Worm (Caenorhabditis elegans) whole organism, L3 larva: ENCODE results near the gene ZK666.12.
A peak's percentile ranks its signal among the peaks of the same experiment; 100 is the strongest.

Experiments
- ZK546.5 ChIP-seq: sonication (generic microtip); optimal IDR thresholded peaks from 2 replicates; lab custom pipeline; 2017; ENCODE audit warnings: missing biosample characterization, missing genetic modification characterization
- nfya-1 ChIP-seq: sonication (generic microtip); optimal IDR thresholded peaks from 2 replicates; lab custom pipeline; 2017; ENCODE audit warnings: missing genetic modification characterization, mild to moderate bottlenecking, missing compliant biosample characterization, antibody characterized with exemption, moderate library complexity; ENCODE audit not compliant: insufficient read depth
- nhr-11 ChIP-seq: fragments of 150-350 bp; optimal IDR thresholded peaks from 2 replicates; lab custom pipeline; 2014; ENCODE audit warnings: missing biosample characterization, missing genetic modification characterization
- nhr-23 ChIP-seq: fragments of 150-350 bp; optimal IDR thresholded peaks from 2 replicates; lab custom pipeline; 2014; ENCODE audit warnings: missing biosample characterization, missing genetic modification reagents, missing genetic modification characterization
- pha-4 ChIP-seq: fragments of 150-350 bp; optimal IDR thresholded peaks from 2 replicates; lab custom pipeline; 2014; ENCODE audit warnings: missing biosample characterization, missing genetic modification reagents, missing genetic modification characterization
- pqm-1 ChIP-seq: fragments of 150-350 bp; optimal IDR thresholded peaks from 2 replicates; lab custom pipeline; 2017; ENCODE audit warnings: missing biosample characterization, missing genetic modification characterization, inconsistent platforms

DNA sequence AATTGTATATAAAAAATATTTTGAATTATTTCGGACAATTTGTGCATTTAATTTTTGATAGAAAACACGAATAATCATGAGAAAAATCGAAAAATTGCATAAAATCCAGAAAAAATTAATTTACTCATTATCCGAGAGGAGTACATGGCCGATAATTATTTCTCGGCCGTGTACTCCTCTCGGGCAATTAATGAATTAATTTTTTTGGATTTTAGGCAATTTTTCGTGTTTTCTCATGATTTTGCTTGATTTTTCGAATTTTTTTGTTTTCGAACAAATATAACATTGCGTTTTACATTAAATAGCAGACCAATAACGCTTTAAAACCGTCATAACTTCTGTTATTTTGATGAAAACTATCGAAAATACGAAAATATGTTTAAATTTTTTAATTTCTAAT lies 42.0 kb downstream of the ZK666.12 start:
- TF ChIP-seq ZK546.5 (tag; lab: Kevin White, UChicago), result no peak
- peak; percentile 64 for TF ChIP-seq nhr-23 (tag; lab: Kevin White, UChicago)
- TF ChIP-seq nhr-11 (tag; lab: Kevin White, UChicago), result no peak
- TF ChIP-seq pha-4, result peak; percentile 61
- TF ChIP-seq pqm-1 (tag; lab: Kevin White, UChicago), result no peak
- peak; percentile 50 for TF ChIP-seq nfya-1 (tag; lab: Kevin White, UChicago)
